Worm (Caenorhabditis elegans): ENCODE measurements around the gene F39G3.4.

F39G3.4 gene

ce11 chrV:4755308-4756029, 30.9 kb downstream of the F39G3.4 start, which contains the start of gene pgl-3:
Gene pgl-3, plus strand, starts transcription at chrV:4755979.
- TF ChIP-seq ceh-91 (GFP tag; IDR thresholded peaks at IDR 0.05) (peak; percentile 45; the same call in 1 of the 2 replicates), aptf-2 (GFP tag; conservative IDR thresholded peaks at IDR 0.05) (no peak), pbrm-1 (GFP tag; IDR thresholded peaks at IDR 0.05) (no peak), tlf-1 (GFP tag; optimal IDR thresholded peaks at IDR 0.05) (peak; percentile 48), snpc-1.3 (tag; optimal IDR thresholded peaks at IDR 0.05; ENCODE audit: insufficient read depth) (peak; percentile 20), sea-2 (GFP tag; IDR thresholded peaks at IDR 0.05) (no peak), rpc-1 (optimal IDR thresholded peaks at IDR 0.05) (no peak), rpc-1 (tag; optimal IDR thresholded peaks at IDR 0.05) (no peak), F39B2.1 (GFP tag; IDR thresholded peaks at IDR 0.05) (peak; percentile 73), lsl-1 (GFP tag; optimal IDR thresholded peaks at IDR 0.05) (peak; percentile 41), ceh-100 (GFP tag; IDR thresholded peaks at IDR 0.05) (no peak), snpc-1.1 (tag; optimal IDR thresholded peaks at IDR 0.05; ENCODE audit: insufficient read depth) (peak; percentile 18), attf-6 (GFP tag; IDR thresholded peaks at IDR 0.05) (peak; percentile 61), dpl-1 (GFP tag; optimal IDR thresholded peaks at IDR 0.05) (peak; percentile 22), sptf-2 (GFP tag; optimal IDR thresholded peaks at IDR 0.05) (no peak), K12H6.12 (tag; optimal IDR thresholded peaks at IDR 0.05) (no peak), snpc-4 (GFP tag; optimal IDR thresholded peaks at IDR 0.05) (peak; percentile 24), snpc-4 (tag; optimal IDR thresholded peaks at IDR 0.05) (no peak), zfh-2 (GFP tag; conservative IDR thresholded peaks at IDR 0.05) (no peak), F52B5.7 (tag; optimal IDR thresholded peaks at IDR 0.05) (no peak), athp-1 (tag; optimal IDR thresholded peaks at IDR 0.05) (no peak), B0261.1 (tag; optimal IDR thresholded peaks at IDR 0.05) (no peak), ztf-22 (GFP tag; optimal IDR thresholded peaks at IDR 0.05) (no peak), dox-1 (GFP tag; IDR thresholded peaks at IDR 0.05) (no peak), ets-4 (GFP tag; optimal IDR thresholded peaks at IDR 0.05) (no peak), aptf-3 (GFP tag; IDR thresholded peaks at IDR 0.05) (no peak), hlh-12 (tag; optimal IDR thresholded peaks at IDR 0.05) (no peak), repo-1 (tag; optimal IDR thresholded peaks at IDR 0.05) (no peak), lag-1 (GFP tag; IDR thresholded peaks at IDR 0.05) (no peak), B0336.3 (GFP tag; IDR thresholded peaks at IDR 0.05) (peak; percentile 48; the same call in 1 of the 2 replicates), C17E4.6 (GFP tag; IDR thresholded peaks at IDR 0.05) (peak; percentile 72), lin-35 (GFP tag; optimal IDR thresholded peaks at IDR 0.05) (no peak), bed-1 (GFP tag; IDR thresholded peaks at IDR 0.05) (no peak), egl-44 (GFP tag; IDR thresholded peaks at IDR 0.05) (0 out of 2 replicates have a peak, but pooled peaks have one; percentile 54), nhr-27 (tag; optimal IDR thresholded peaks at IDR 0.05) (no peak), ztf-18 (tag; optimal IDR thresholded peaks at IDR 0.05) (no peak), mes-4 (tag; optimal IDR thresholded peaks at IDR 0.05) (no peak), lin-26 (GFP tag; IDR thresholded peaks at IDR 0.05) (peak; percentile 60; the same call in 1 of the 2 replicates), hrde-1 (tag; optimal IDR thresholded peaks at IDR 0.05; ENCODE audit: borderline replicate concordance) (peak; percentile 88), snpc-3.4 (tag; optimal IDR thresholded peaks at IDR 0.05) (no peak), ceh-79 (tag; optimal IDR thresholded peaks at IDR 0.05) (no peak), rec-8 (tag; optimal IDR thresholded peaks at IDR 0.05) (no peak), nhr-90 (tag; optimal IDR thresholded peaks at IDR 0.05) (no peak), akir-1 (GFP tag; optimal IDR thresholded peaks at IDR 0.05) (no peak), F33H1.4 (GFP tag; IDR thresholded peaks at IDR 0.05) (peak; percentile 72), attf-3 (GFP tag; conservative IDR thresholded peaks at IDR 0.05) (no peak), let-607 (tag; optimal IDR thresholded peaks at IDR 0.05) (no peak)

Data from whole organism, young adult.